Worm (Caenorhabditis elegans) whole organism, early embryonic: ENCODE measurements around the gene Y51A2B.8.

Source experiments
- B0310.2 ChIP-seq: sonication (generic microtip); optimal IDR thresholded peaks from 2 replicates; lab custom pipeline; 2016; ENCODE audit warnings: mild to moderate bottlenecking, missing genetic modification characterization, missing compliant biosample characterization
- F13C5.2 ChIP-seq: sonication (generic microtip); optimal IDR thresholded peaks from 2 replicates; lab custom pipeline; 2017; ENCODE audit warnings: mild to moderate bottlenecking, missing genetic modification characterization, inconsistent platforms, missing compliant biosample characterization
- aly-1 ChIP-seq: sonication (generic microtip); optimal IDR thresholded peaks from 2 replicates; lab custom pipeline; 2016; ENCODE audit warnings: missing genetic modification characterization, missing compliant biosample characterization
- ama-1 ChIP-seq: fragments of 150-350 bp; optimal IDR thresholded peaks from 2 replicates; lab custom pipeline; 2014
- ceh-13 ChIP-seq: fragments of 200-800 bp; sonication (Bioruptor generic); optimal IDR thresholded peaks from 2 replicates; lab custom pipeline; 2018; ENCODE audit warnings: mild to moderate bottlenecking, missing genetic modification characterization, missing compliant biosample characterization
- ceh-36 ChIP-seq: sonication (generic microtip); optimal IDR thresholded peaks from 2 replicates; lab custom pipeline; 2016; ENCODE audit warnings: missing genetic modification characterization, inconsistent platforms, missing compliant biosample characterization
- ets-7 ChIP-seq: sonication (generic microtip); optimal IDR thresholded peaks from 2 replicates; lab custom pipeline; 2016; ENCODE audit warnings: missing genotype, missing genetic modification characterization, missing compliant biosample characterization
- flt-1 ChIP-seq: fragments of 200-800 bp; sonication (Bioruptor generic); IDR thresholded peaks from 2 replicates; pipeline ENCODE4 v1.3.6; 2022; ENCODE audit warnings: missing genetic modification characterization, missing compliant biosample characterization
- hmbx-1 ChIP-seq: sonication (generic microtip); optimal IDR thresholded peaks from 2 replicates; lab custom pipeline; 2016; ENCODE audit warnings: mild to moderate bottlenecking, missing genetic modification characterization, missing compliant biosample characterization
- hmg-4 ChIP-seq: fragments of 200-800 bp; sonication (Bioruptor generic); optimal IDR thresholded peaks from 2 replicates; lab custom pipeline; 2018; ENCODE audit warnings: mild to moderate bottlenecking, missing genetic modification characterization, missing compliant biosample characterization
- hnd-1 ChIP-seq: sonication (generic microtip); optimal IDR thresholded peaks from 2 replicates; lab custom pipeline; 2016; ENCODE audit warnings: missing genetic modification characterization, missing compliant biosample characterization
- pes-1 ChIP-seq: fragments of 200-800 bp; sonication (Bioruptor generic); IDR thresholded peaks from 2 replicates; pipeline ENCODE4 v1.3.6; 2022; ENCODE audit warnings: missing genetic modification reagents, missing genetic modification characterization, missing compliant biosample characterization
- scrt-1 ChIP-seq: fragments of 200-800 bp; sonication (Bioruptor generic); IDR thresholded peaks from 2 replicates; pipeline ENCODE4 v1.3.6; 2022; ENCODE audit warnings: missing genetic modification characterization, missing compliant biosample characterization
- sea-1 ChIP-seq: fragments of 200-800 bp; sonication (Bioruptor generic); conservative IDR thresholded peaks from 2 replicates; pipeline ENCODE4 v1.3.6; 2022; ENCODE audit warnings: missing genetic modification characterization, missing compliant biosample characterization
- tbx-11 ChIP-seq: fragments of 200-800 bp; sonication (Bioruptor generic); IDR thresholded peaks from 2 replicates; pipeline ENCODE4 v1.3.6; 2022; ENCODE audit warnings: missing genetic modification characterization, missing compliant biosample characterization
- tbx-37 ChIP-seq: fragments of 200-800 bp; sonication (Bioruptor generic); conservative IDR thresholded peaks from 2 replicates; pipeline ENCODE4 v1.3.6; 2022; ENCODE audit warnings: missing genetic modification reagents, missing genetic modification characterization, missing compliant biosample characterization
- tra-4 ChIP-seq: sonication (generic microtip); optimal IDR thresholded peaks from 2 replicates; lab custom pipeline; 2017; ENCODE audit warnings: missing genetic modification characterization, missing compliant biosample characterization

The Y51A2B.8 gene

ce11 chrV:18378819-18379218, at the start of gene Y51A2B.8:
Y51A2B.8 (plus strand) TSS chrV:18379119.
- TF ChIP-seq ets-7, result no peak
- TF ChIP-seq hmbx-1 (tag; lab: Kevin White, UChicago), result no peak
- TF ChIP-seq B0310.2 (tag; lab: Kevin White, UChicago), result no peak
- TF ChIP-seq ceh-13 (GFP tag; lab: Kevin White, UChicago), result no peak
- no peak for TF ChIP-seq flt-1 (GFP tag; lab: Robert Waterston, UW)
- no peak for TF ChIP-seq hmg-4 (GFP tag; lab: Kevin White, UChicago)
- TF ChIP-seq tbx-37 (GFP tag; lab: Robert Waterston, UW), result no peak
- TF ChIP-seq ceh-36 (tag; lab: Kevin White, UChicago), result no peak
- TF ChIP-seq tbx-11, result no peak
- TF ChIP-seq sea-1 (GFP tag; lab: Robert Waterston, UW), result no peak
- no peak for TF ChIP-seq pes-1 (GFP tag; lab: Robert Waterston, UW)
- no peak for TF ChIP-seq hnd-1 (tag; lab: Kevin White, UChicago)

- TF ChIP-seq ets-7 (no peak), tbx-37 (GFP tag; lab: Robert Waterston, UW) (no peak)
These were observed 47.8 kb upstream of the Y51A2B.8 start, which contains the start of gene B0462.4 for ce11 chrV:18331086-18331485. B0462.4 (minus strand) TSS chrV:18331186.

- TF ChIP-seq hmg-4 (GFP tag; lab: Kevin White, UChicago), result no peak
- TF ChIP-seq tra-4 (tag; lab: Kevin White, UChicago), result no peak
- TF ChIP-seq tbx-37 (GFP tag; lab: Robert Waterston, UW), result no peak
- no peak for TF ChIP-seq scrt-1 (GFP tag; lab: Robert Waterston, UW)
- no peak for TF ChIP-seq ceh-13 (GFP tag; lab: Kevin White, UChicago)
- TF ChIP-seq hmbx-1 (tag; lab: Kevin White, UChicago), result no peak
- no peak for TF ChIP-seq tbx-11
- no peak for TF ChIP-seq aly-1 (tag; lab: Kevin White, UChicago)
- no peak for TF ChIP-seq B0310.2 (tag; lab: Kevin White, UChicago)
- no peak for TF ChIP-seq ets-7
- no peak for TF ChIP-seq pes-1 (GFP tag; lab: Robert Waterston, UW)
- no peak for TF ChIP-seq hnd-1 (tag; lab: Kevin White, UChicago)
- no peak for TF ChIP-seq ceh-36 (tag; lab: Kevin White, UChicago)
These were observed 41.3 kb upstream of the Y51A2B.8 start for ce11 chrV:18337643-18338042.

ce11 chrV:18339807-18340206, 39.1 kb upstream of the Y51A2B.8 start, which contains the start of gene C08E8.10:
C08E8.10 (minus strand) TSS chrV:18339907.
- TF ChIP-seq B0310.2 (tag; lab: Kevin White, UChicago) (no peak), hmbx-1 (tag; lab: Kevin White, UChicago) (no peak), flt-1 (GFP tag; lab: Robert Waterston, UW) (no peak), hmg-4 (GFP tag; lab: Kevin White, UChicago) (no peak), hnd-1 (tag; lab: Kevin White, UChicago) (no peak), aly-1 (tag; lab: Kevin White, UChicago) (no peak), pes-1 (GFP tag; lab: Robert Waterston, UW) (no peak), ceh-36 (tag; lab: Kevin White, UChicago) (no peak), ama-1 (lab: Kevin White, UChicago) (no peak), tra-4 (tag; lab: Kevin White, UChicago) (no peak), ceh-13 (GFP tag; lab: Kevin White, UChicago) (no peak), tbx-11 (no peak), tbx-37 (GFP tag; lab: Robert Waterston, UW) (no peak), ets-7 (no peak), sea-1 (GFP tag; lab: Robert Waterston, UW) (no peak), F13C5.2 (tag; lab: Kevin White, UChicago) (no peak)

- TF ChIP-seq flt-1 (GFP tag; lab: Robert Waterston, UW) (no peak), ceh-13 (GFP tag; lab: Kevin White, UChicago) (no peak), ceh-36 (tag; lab: Kevin White, UChicago) (no peak), hnd-1 (tag; lab: Kevin White, UChicago) (no peak)
These were observed 34.7 kb upstream of the Y51A2B.8 start for ce11 chrV:18344194-18344593.

- TF ChIP-seq B0310.2 (tag; lab: Kevin White, UChicago) (no peak), hmbx-1 (tag; lab: Kevin White, UChicago) (no peak), pes-1 (GFP tag; lab: Robert Waterston, UW) (no peak), sea-1 (GFP tag; lab: Robert Waterston, UW) (no peak), ama-1 (lab: Kevin White, UChicago) (no peak), ceh-13 (GFP tag; lab: Kevin White, UChicago) (no peak), tbx-37 (GFP tag; lab: Robert Waterston, UW) (no peak), hnd-1 (tag; lab: Kevin White, UChicago) (no peak), scrt-1 (GFP tag; lab: Robert Waterston, UW) (no peak), flt-1 (GFP tag; lab: Robert Waterston, UW) (no peak), ets-7 (no peak), hmg-4 (GFP tag; lab: Kevin White, UChicago) (no peak)
These were observed 32.8 kb upstream of the Y51A2B.8 start for ce11 chrV:18346080-18346479.

- TF ChIP-seq tra-4 (tag; lab: Kevin White, UChicago), result no peak
- TF ChIP-seq hmbx-1 (tag; lab: Kevin White, UChicago), result no peak
- no peak for TF ChIP-seq aly-1 (tag; lab: Kevin White, UChicago)
- no peak for TF ChIP-seq hmg-4 (GFP tag; lab: Kevin White, UChicago)
- TF ChIP-seq sea-1 (GFP tag; lab: Robert Waterston, UW), result no peak
- TF ChIP-seq ama-1 (lab: Kevin White, UChicago), result no peak
- TF ChIP-seq scrt-1 (GFP tag; lab: Robert Waterston, UW), result no peak
- TF ChIP-seq hnd-1 (tag; lab: Kevin White, UChicago), result no peak
- no peak for TF ChIP-seq ceh-36 (tag; lab: Kevin White, UChicago)
These were observed 28.9 kb upstream of the Y51A2B.8 start, which contains the start of gene C08E8.3 for ce11 chrV:18350046-18350445. C08E8.3 (plus strand) TSS chrV:18350129.
